Fruit fly (Drosophila melanogaster): ENCODE results near the gene CG6144.

The CG6144 gene

DNA sequence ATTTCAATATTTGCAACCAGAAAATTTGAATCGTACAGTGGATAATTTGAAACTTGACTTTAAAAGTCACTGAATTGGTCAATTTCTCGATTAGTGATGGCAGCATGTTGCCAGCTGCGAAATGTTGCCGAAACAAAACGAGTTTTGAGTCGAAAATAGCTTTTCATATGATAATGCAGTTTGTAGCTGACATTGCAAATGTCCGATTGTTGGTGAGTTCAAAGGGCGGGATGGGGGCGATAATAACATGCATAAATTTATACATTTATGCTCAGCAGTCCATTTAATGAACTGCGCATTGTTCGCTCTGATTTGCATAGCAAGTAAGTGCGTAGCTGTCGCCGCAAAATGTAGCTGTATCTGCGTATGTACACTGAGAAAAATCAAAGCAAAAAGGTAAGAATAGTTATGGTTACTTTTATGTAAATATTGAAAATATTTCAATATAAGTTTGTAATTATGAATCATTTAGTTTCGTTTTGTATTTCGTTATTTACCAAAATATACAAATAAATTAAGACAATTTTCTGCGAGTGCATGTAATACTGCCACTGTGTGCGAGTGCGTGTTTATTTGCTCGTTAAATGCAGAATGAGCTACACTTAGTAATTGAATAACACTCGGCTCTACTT, 38.6 kb downstream of the CG6144 start, which contains the start of gene Lip4 (continued):
- peak; percentile 24 for TF ChIP-seq salm (tag; optimal IDR thresholded peaks at IDR 0.05)
- TF ChIP-seq CG7786 (GFP tag; optimal IDR thresholded peaks at IDR 0.05): no peak
- peak; percentile 74 for TF ChIP-seq CG10979 (tag; optimal IDR thresholded peaks at IDR 0.05)
- TF ChIP-seq CG15011 (GFP tag; optimal IDR thresholded peaks at IDR 0.05): peak; percentile 51
- TF ChIP-seq NFAT (GFP tag; IDR thresholded peaks at IDR 0.05): peak; percentile 44; the same call in 1 of the 2 replicates

DNA sequence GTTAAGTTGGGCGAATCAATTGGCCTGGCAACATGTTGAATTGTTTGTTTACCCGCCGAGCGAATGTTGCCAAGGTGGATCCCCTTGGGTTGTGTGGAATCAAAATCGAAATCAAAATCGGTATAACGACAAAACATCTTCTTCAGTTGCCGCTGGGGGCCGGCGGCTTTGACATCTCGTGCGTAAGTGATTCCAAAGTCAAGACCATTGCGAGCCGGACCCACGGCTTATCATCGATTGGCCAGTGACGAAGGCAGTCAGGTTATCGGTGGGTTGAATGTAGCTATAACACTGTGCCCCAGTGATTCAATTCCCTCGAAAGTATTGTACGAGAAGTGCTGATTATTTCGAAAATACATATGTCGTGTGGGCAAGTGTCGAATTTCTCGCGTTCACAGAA, 40.5 kb downstream of the CG6144 start:
- TF ChIP-seq ftz-f1 (GFP tag; optimal IDR thresholded peaks at IDR 0.05): peak; percentile 81
- 0 out of 4 replicates have a peak, but pooled peaks have one; percentile 32 for TF ChIP-seq chinmo (GFP tag; IDR thresholded peaks at IDR 0.05; ENCODE audit: partially characterized antibody)
- TF ChIP-seq cwo (GFP tag; optimal IDR thresholded peaks at IDR 0.05): peak; percentile 90
- TF ChIP-seq CG15479 (GFP tag; optimal IDR thresholded peaks at IDR 0.05): peak; percentile 48
- peak in 1 of 2 experiments; percentile 77 for TF ChIP-seq Pdp1 (GFP tag; optimal IDR thresholded peaks at IDR 0.05)
- TF ChIP-seq CG11504 (tag; optimal IDR thresholded peaks at IDR 0.05): peak; percentile 98
- peak in 1 of 2 experiments; percentile 54 for TF ChIP-seq Hr78 (GFP tag; optimal IDR thresholded peaks at IDR 0.05)
- no peak for TF ChIP-seq CG17385 (GFP tag; optimal IDR thresholded peaks at IDR 0.05)
- TF ChIP-seq CG2199 (GFP tag; IDR thresholded peaks at IDR 0.05): peak; percentile 71; the same call in 1 of the 3 replicates
- peak; percentile 23 for TF ChIP-seq CG10543 (GFP tag; optimal IDR thresholded peaks at IDR 0.05)
- TF ChIP-seq CG12104 (GFP tag; optimal IDR thresholded peaks at IDR 0.05): no peak
- peak; percentile 97 for TF ChIP-seq sug (tag; optimal IDR thresholded peaks at IDR 0.05)
- 0 out of 2 replicates have a peak, but pooled peaks have one; percentile 15 for TF ChIP-seq CG42726 (GFP tag; IDR thresholded peaks at IDR 0.05; ENCODE audit: partially characterized antibody)
- TF ChIP-seq Poxn (GFP tag; IDR thresholded peaks at IDR 0.05): no peak
- TF ChIP-seq Awh (GFP tag; IDR thresholded peaks at IDR 0.05): 0 out of 2 replicates have a peak, but pooled peaks have one; percentile 22
- peak; percentile 83 for TF ChIP-seq CG34376 (GFP tag; optimal IDR thresholded peaks at IDR 0.05)
- no peak for TF ChIP-seq CG2678 (tag; optimal IDR thresholded peaks at IDR 0.05)

dm6 chr2L:10530089-10530488, 41.6 kb downstream of the CG6144 start:
- TF ChIP-seq CG2202 (tag; optimal IDR thresholded peaks at IDR 0.05) (no peak), Oaz (GFP tag; IDR thresholded peaks at IDR 0.05) (no peak), Kr (GFP tag; optimal IDR thresholded peaks at IDR 0.05) (no peak), BEAF-32 (GFP tag; optimal IDR thresholded peaks at IDR 0.05) (no peak), jigr1 (GFP tag; IDR thresholded peaks at IDR 0.05) (no peak), Drgx (GFP tag; IDR thresholded peaks at IDR 0.05) (no peak), gcm2 (GFP tag; optimal IDR thresholded peaks at IDR 0.05) (no peak), Awh (GFP tag; IDR thresholded peaks at IDR 0.05) (no peak), CG13775 (GFP tag; optimal IDR thresholded peaks at IDR 0.05) (no peak), CG9609 (GFP tag; optimal IDR thresholded peaks at IDR 0.05) (no peak), CG4730 (GFP tag; IDR thresholded peaks at IDR 0.05) (no peak), CG14667 (GFP tag; IDR thresholded peaks at IDR 0.05) (no peak), CG2875 (GFP tag; optimal IDR thresholded peaks at IDR 0.05) (no peak), tx (GFP tag; optimal IDR thresholded peaks at IDR 0.05) (no peak), CG4282 (GFP tag; optimal IDR thresholded peaks at IDR 0.05) (no peak), CG34224 (GFP tag; IDR thresholded peaks at IDR 0.05; ENCODE audit: partially characterized antibody) (no peak), Hmr (GFP tag; optimal IDR thresholded peaks at IDR 0.05) (no peak), h (optimal IDR thresholded peaks at IDR 0.05) (no peak)

Data from whole organism, embryonic.